Fruit fly (Drosophila melanogaster): ENCODE results near the gene tap.

The tap gene

dm6 chr3L:17359225-17359773 lies at the start of gene tap:
Gene tap (plus strand): TSS chr3L:17359682.
- no peak for TF ChIP-seq Sin3A (optimal IDR thresholded peaks at IDR 0.05)
- TF ChIP-seq Myc (optimal IDR thresholded peaks at IDR 0.05) = no peak
- TF ChIP-seq psq (optimal IDR thresholded peaks at IDR 0.05) = no peak
- TF ChIP-seq insv (optimal IDR thresholded peaks at IDR 0.05) = no peak
- no peak for TF ChIP-seq h (optimal IDR thresholded peaks at IDR 0.05)
- TF ChIP-seq ttk (optimal IDR thresholded peaks at IDR 0.05) = no peak

- no peak for TF ChIP-seq h (optimal IDR thresholded peaks at IDR 0.05)
- no peak for TF ChIP-seq Sin3A (optimal IDR thresholded peaks at IDR 0.05)
- TF ChIP-seq Myc (optimal IDR thresholded peaks at IDR 0.05) = no peak
- no peak for TF ChIP-seq ttk (optimal IDR thresholded peaks at IDR 0.05)
- no peak for TF ChIP-seq psq (optimal IDR thresholded peaks at IDR 0.05)
- TF ChIP-seq insv (optimal IDR thresholded peaks at IDR 0.05) = no peak
These were observed 49.0 kb upstream of the tap start for dm6 chr3L:17310509-17310908.

- TF ChIP-seq h (optimal IDR thresholded peaks at IDR 0.05) (no peak), Sin3A (optimal IDR thresholded peaks at IDR 0.05) (no peak), psq (optimal IDR thresholded peaks at IDR 0.05) (no peak), Myc (optimal IDR thresholded peaks at IDR 0.05) (no peak), insv (optimal IDR thresholded peaks at IDR 0.05) (no peak), ttk (optimal IDR thresholded peaks at IDR 0.05) (no peak)
These were observed 43.3 kb upstream of the tap start for dm6 chr3L:17316220-17316619.

dm6 chr3L:17320711-17321110 lies 38.8 kb upstream of the tap start, which contains the start of gene ND-24L:
Gene ND-24L (minus strand): TSS chr3L:17320811.
- TF ChIP-seq Sin3A (optimal IDR thresholded peaks at IDR 0.05) (no peak), psq (optimal IDR thresholded peaks at IDR 0.05) (no peak), ttk (optimal IDR thresholded peaks at IDR 0.05) (no peak), h (optimal IDR thresholded peaks at IDR 0.05) (no peak), insv (optimal IDR thresholded peaks at IDR 0.05) (no peak), Myc (optimal IDR thresholded peaks at IDR 0.05) (no peak)

- TF ChIP-seq h (optimal IDR thresholded peaks at IDR 0.05) (no peak), ttk (optimal IDR thresholded peaks at IDR 0.05) (no peak), insv (optimal IDR thresholded peaks at IDR 0.05) (no peak), psq (optimal IDR thresholded peaks at IDR 0.05) (no peak), Sin3A (optimal IDR thresholded peaks at IDR 0.05) (no peak)
These were observed 36.9 kb upstream of the tap start, which contains the start of gene CG13724 for dm6 chr3L:17322541-17322940. Gene CG13724 (plus strand): TSS chr3L:17322841.

DNA sequence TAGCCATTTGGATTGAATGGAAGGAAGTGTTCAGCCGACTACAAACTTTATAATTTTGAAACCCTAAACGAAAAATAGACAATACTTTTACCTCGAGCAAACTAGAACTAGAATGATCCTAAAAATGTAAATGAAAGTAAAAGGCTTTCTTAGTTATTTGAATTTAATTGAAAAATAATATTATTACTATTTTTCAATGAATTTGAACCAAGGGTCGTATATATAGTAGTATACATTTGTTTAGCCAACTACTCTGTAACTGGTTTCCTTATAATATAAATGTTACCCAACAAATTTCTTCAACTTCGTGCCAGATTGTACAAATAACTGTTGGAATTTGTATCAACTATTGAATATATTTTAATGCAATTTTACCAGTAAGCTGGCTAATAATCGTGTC lies 34.1 kb upstream of the tap start, which contains the start of gene CG13725:
TSS of gene CG13725 (minus strand) at position 101 of the 400 bp plus-strand sequence.
- TF ChIP-seq ttk (optimal IDR thresholded peaks at IDR 0.05) = no peak
- TF ChIP-seq Myc (optimal IDR thresholded peaks at IDR 0.05) = no peak
- TF ChIP-seq insv (optimal IDR thresholded peaks at IDR 0.05) = no peak
- no peak for TF ChIP-seq psq (optimal IDR thresholded peaks at IDR 0.05)
- no peak for TF ChIP-seq Sin3A (optimal IDR thresholded peaks at IDR 0.05)
- no peak for TF ChIP-seq h (optimal IDR thresholded peaks at IDR 0.05)

DNA sequence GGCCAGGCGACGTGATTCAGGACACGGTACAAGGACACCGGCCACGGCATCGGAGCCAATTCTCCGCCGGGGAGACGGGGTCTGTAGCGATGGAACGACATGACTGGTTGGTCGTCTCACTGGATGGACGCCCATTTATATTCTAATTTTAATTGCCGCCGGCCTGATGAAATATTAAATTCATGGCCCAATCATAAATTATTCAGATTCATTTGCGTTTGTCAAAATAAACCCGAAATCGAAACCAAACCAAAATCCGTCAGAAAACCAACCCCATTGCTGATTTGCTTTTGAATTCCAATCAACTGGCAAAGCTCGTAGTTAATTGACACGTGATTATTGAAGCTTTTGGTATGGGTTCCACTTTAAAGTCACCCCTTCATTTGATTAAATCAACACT lies 30.4 kb upstream of the tap start, which contains the start of gene Or74a:
TSS of gene Or74a (minus strand) at position 101 of the 400 bp plus-strand sequence.
- no peak for TF ChIP-seq insv (optimal IDR thresholded peaks at IDR 0.05)
- no peak for TF ChIP-seq psq (optimal IDR thresholded peaks at IDR 0.05)
- TF ChIP-seq Sin3A (optimal IDR thresholded peaks at IDR 0.05) = no peak
- no peak for TF ChIP-seq ttk (optimal IDR thresholded peaks at IDR 0.05)
- TF ChIP-seq h (optimal IDR thresholded peaks at IDR 0.05) = no peak
- no peak for TF ChIP-seq Myc (optimal IDR thresholded peaks at IDR 0.05)

dm6 chr3L:17339122-17339521 lies 20.4 kb upstream of the tap start, which contains the start of gene CG6479:
Gene CG6479 (minus strand): TSS chr3L:17339262.
- TF ChIP-seq ttk (optimal IDR thresholded peaks at IDR 0.05) = no peak
- TF ChIP-seq h (optimal IDR thresholded peaks at IDR 0.05) = no peak
- TF ChIP-seq insv (optimal IDR thresholded peaks at IDR 0.05) = no peak
- no peak for TF ChIP-seq Sin3A (optimal IDR thresholded peaks at IDR 0.05)
- TF ChIP-seq Myc (optimal IDR thresholded peaks at IDR 0.05) = no peak
- TF ChIP-seq psq (optimal IDR thresholded peaks at IDR 0.05) = no peak

dm6 chr3L:17339756-17340155 lies 19.7 kb upstream of the tap start:
- TF ChIP-seq insv (optimal IDR thresholded peaks at IDR 0.05) = no peak
- TF ChIP-seq ttk (optimal IDR thresholded peaks at IDR 0.05) = no peak
- no peak for TF ChIP-seq h (optimal IDR thresholded peaks at IDR 0.05)
- no peak for TF ChIP-seq Myc (optimal IDR thresholded peaks at IDR 0.05)
- no peak for TF ChIP-seq Sin3A (optimal IDR thresholded peaks at IDR 0.05)

- TF ChIP-seq h (optimal IDR thresholded peaks at IDR 0.05) (no peak), Sin3A (optimal IDR thresholded peaks at IDR 0.05) (no peak), Myc (optimal IDR thresholded peaks at IDR 0.05) (no peak), insv (optimal IDR thresholded peaks at IDR 0.05) (no peak), psq (optimal IDR thresholded peaks at IDR 0.05) (no peak), ttk (optimal IDR thresholded peaks at IDR 0.05) (no peak)
These were observed 18.3 kb upstream of the tap start, which contains the start of gene CG13727 for dm6 chr3L:17341216-17341615. Gene CG13727 (minus strand): TSS chr3L:17341316.

dm6 chr3L:17344596-17344995 lies 14.9 kb upstream of the tap start, which contains the start of gene brv2:
Gene brv2 (minus strand): TSS chr3L:17344696.
- TF ChIP-seq Sin3A (optimal IDR thresholded peaks at IDR 0.05) = no peak
- TF ChIP-seq Myc (optimal IDR thresholded peaks at IDR 0.05) = no peak
- TF ChIP-seq insv (optimal IDR thresholded peaks at IDR 0.05) = no peak
- no peak for TF ChIP-seq ttk (optimal IDR thresholded peaks at IDR 0.05)
- no peak for TF ChIP-seq h (optimal IDR thresholded peaks at IDR 0.05)
- no peak for TF ChIP-seq psq (optimal IDR thresholded peaks at IDR 0.05)

- TF ChIP-seq h (optimal IDR thresholded peaks at IDR 0.05) (no peak), Myc (optimal IDR thresholded peaks at IDR 0.05) (no peak), psq (optimal IDR thresholded peaks at IDR 0.05) (no peak), Sin3A (optimal IDR thresholded peaks at IDR 0.05) (no peak), ttk (optimal IDR thresholded peaks at IDR 0.05) (no peak), insv (optimal IDR thresholded peaks at IDR 0.05) (no peak)
These were observed 13.1 kb upstream of the tap start for dm6 chr3L:17346393-17346792.

dm6 chr3L:17349604-17350003 lies 9.9 kb upstream of the tap start, which contains the start of gene Mip:
Gene Mip (minus strand): TSS chr3L:17349666.
- TF ChIP-seq ttk (optimal IDR thresholded peaks at IDR 0.05) (no peak), Sin3A (optimal IDR thresholded peaks at IDR 0.05) (no peak), psq (optimal IDR thresholded peaks at IDR 0.05) (no peak), h (optimal IDR thresholded peaks at IDR 0.05) (no peak), Myc (optimal IDR thresholded peaks at IDR 0.05) (no peak), insv (optimal IDR thresholded peaks at IDR 0.05) (no peak)
